Worm (Caenorhabditis elegans) whole organism, L3 larva: ENCODE data around the gene F53H1.3.

Experiments
- R02D3.7 ChIP-seq: fragments of 150-350 bp; optimal IDR thresholded peaks from 2 replicates; lab custom pipeline; 2014; ENCODE audit warnings: missing biosample characterization, missing genetic modification characterization
- aly-2 ChIP-seq: fragments of 150-350 bp; optimal IDR thresholded peaks from 2 replicates; lab custom pipeline; 2014; ENCODE audit warnings: missing biosample characterization, missing genetic modification characterization
- ama-1 ChIP-seq: fragments of 150-350 bp; optimal IDR thresholded peaks from 2 replicates; lab custom pipeline; 2018
- ceh-16 ChIP-seq: sonication (generic microtip); optimal IDR thresholded peaks from 2 replicates; lab custom pipeline; 2017; ENCODE audit warnings: missing biosample characterization, missing genetic modification characterization
- ceh-28 ChIP-seq: fragments of 150-350 bp; optimal IDR thresholded peaks from 2 replicates; lab custom pipeline; 2014; ENCODE audit warnings: missing biosample characterization, missing genetic modification reagents, missing genetic modification characterization
- ceh-82 ChIP-seq: fragments of 150-350 bp; optimal IDR thresholded peaks from 2 replicates; lab custom pipeline; 2014; ENCODE audit warnings: missing biosample characterization, missing genetic modification characterization
- ceh-9 ChIP-seq: sonication (generic microtip); optimal IDR thresholded peaks from 2 replicates; lab custom pipeline; 2018; ENCODE audit warnings: missing biosample characterization, missing genetic modification characterization
- daf-12 ChIP-seq: fragments of 150-350 bp; optimal IDR thresholded peaks from 2 replicates; lab custom pipeline; 2014; ENCODE audit warnings: missing biosample characterization, missing genetic modification reagents, missing genetic modification characterization
- elt-1 ChIP-seq: fragments of 150-350 bp; optimal IDR thresholded peaks from 2 replicates; lab custom pipeline; 2014; ENCODE audit warnings: missing biosample characterization, missing genetic modification characterization
- elt-2 ChIP-seq: sonication (generic microtip); optimal IDR thresholded peaks from 2 replicates; lab custom pipeline; 2016; ENCODE audit warnings: missing genetic modification reagents, mild to moderate bottlenecking, missing genetic modification characterization, missing compliant biosample characterization
- eor-1 ChIP-seq, 2 experiments: fragments of 150-350 bp; optimal IDR thresholded peaks; 2 replicates each; lab custom pipeline; 2014 to 2018; ENCODE audit warnings: missing biosample characterization in 2 of 2, missing genetic modification characterization in 2 of 2
- fkh-10 ChIP-seq: sonication (generic microtip); optimal IDR thresholded peaks from 2 replicates; lab custom pipeline; 2017; ENCODE audit warnings: missing biosample characterization, missing genetic modification reagents, missing genetic modification characterization
- fkh-2 ChIP-seq: fragments of 150-350 bp; optimal IDR thresholded peaks from 2 replicates; lab custom pipeline; 2014; ENCODE audit warnings: missing biosample characterization, missing genetic modification reagents, missing genetic modification characterization
- hmg-11 ChIP-seq: sonication (generic microtip); optimal IDR thresholded peaks from 2 replicates; lab custom pipeline; 2016; ENCODE audit warnings: missing genetic modification characterization, missing compliant biosample characterization
- jun-1 ChIP-seq: fragments of 150-350 bp; optimal IDR thresholded peaks from 2 replicates; lab custom pipeline; 2014; ENCODE audit warnings: missing biosample characterization, missing genetic modification reagents, missing genetic modification characterization
- lin-15B ChIP-seq: fragments of 150-350 bp; optimal IDR thresholded peaks from 2 replicates; lab custom pipeline; 2014; ENCODE audit warnings: missing biosample characterization, missing genetic modification characterization
- lin-39 ChIP-seq: fragments of 150-350 bp; optimal IDR thresholded peaks from 2 replicates; lab custom pipeline; 2018; ENCODE audit warnings: missing biosample characterization, missing genetic modification reagents, missing genetic modification characterization
- lsy-12 ChIP-seq: sonication (generic microtip); optimal IDR thresholded peaks from 2 replicates; lab custom pipeline; 2016; ENCODE audit warnings: mild to moderate bottlenecking, missing genetic modification characterization, missing compliant biosample characterization
- mml-1 ChIP-seq: fragments of 150-350 bp; sonication (generic microtip); optimal IDR thresholded peaks from 3 replicates; lab custom pipeline; 2014; ENCODE audit warnings: missing biosample characterization, missing genetic modification characterization
- nfya-1 ChIP-seq: sonication (generic microtip); optimal IDR thresholded peaks from 2 replicates; lab custom pipeline; 2017; ENCODE audit warnings: missing genetic modification characterization, mild to moderate bottlenecking, missing compliant biosample characterization, antibody characterized with exemption, moderate library complexity; ENCODE audit not compliant: insufficient read depth
- nhr-23 ChIP-seq: fragments of 150-350 bp; optimal IDR thresholded peaks from 2 replicates; lab custom pipeline; 2014; ENCODE audit warnings: missing biosample characterization, missing genetic modification reagents, missing genetic modification characterization
- nhr-25 ChIP-seq: sonication (generic microtip); optimal IDR thresholded peaks from 2 replicates; lab custom pipeline; 2017; ENCODE audit warnings: missing biosample characterization, missing genetic modification characterization
- nhr-43 ChIP-seq: sonication (generic microtip); optimal IDR thresholded peaks from 2 replicates; lab custom pipeline; 2016; ENCODE audit warnings: mild to moderate bottlenecking, missing genetic modification characterization, missing compliant biosample characterization; ENCODE audit not compliant: poor library complexity, severe bottlenecking
- nhr-67 ChIP-seq: fragments of 150-350 bp; optimal IDR thresholded peaks from 2 replicates; lab custom pipeline; 2014; ENCODE audit warnings: missing biosample characterization, missing genetic modification characterization
- nhr-76 ChIP-seq: fragments of 150-350 bp; sonication (generic microtip); optimal IDR thresholded peaks from 5 replicates; lab custom pipeline; 2014; ENCODE audit warnings: missing biosample characterization, missing genetic modification characterization
- nhr-77 ChIP-seq: fragments of 150-350 bp; optimal IDR thresholded peaks from 2 replicates; lab custom pipeline; 2014; ENCODE audit warnings: missing biosample characterization, missing genetic modification characterization
- pha-4 ChIP-seq: fragments of 150-350 bp; optimal IDR thresholded peaks from 2 replicates; lab custom pipeline; 2014; ENCODE audit warnings: missing biosample characterization, missing genetic modification reagents, missing genetic modification characterization
- pqm-1 ChIP-seq: fragments of 150-350 bp; optimal IDR thresholded peaks from 2 replicates; lab custom pipeline; 2017; ENCODE audit warnings: missing biosample characterization, missing genetic modification characterization, inconsistent platforms
- skn-1 ChIP-seq: fragments of 150-350 bp; optimal IDR thresholded peaks from 2 replicates; lab custom pipeline; 2014; ENCODE audit warnings: missing biosample characterization, missing genetic modification characterization
- snpc-4 ChIP-seq: fragments of 150-350 bp; optimal IDR thresholded peaks from 2 replicates; lab custom pipeline; 2014; ENCODE audit warnings: missing biosample characterization, missing genetic modification characterization
- ztf-11 ChIP-seq: fragments of 150-350 bp; optimal IDR thresholded peaks from 2 replicates; lab custom pipeline; 2014; ENCODE audit warnings: missing biosample characterization, missing genetic modification characterization

F53H1.3 gene

ce11 chrIV:1328682-1329212 lies at the start of gene F53H1.3:
F53H1.3 (plus strand) TSS chrIV:1329162.
- TF ChIP-seq ceh-9 (tag; lab: Kevin White, UChicago) (no peak), nhr-23 (tag; lab: Kevin White, UChicago) (peak; percentile 24), ceh-28 (peak; percentile 32), hmg-11 (tag; lab: Kevin White, UChicago) (peak; percentile 13), lin-15B (tag; lab: Kevin White, UChicago) (peak; percentile 76), nfya-1 (peak; percentile 43), eor-1 (tag; optimal IDR thresholded peaks at IDR 0.05; lab: Kevin White, UChicago) (no peak)
- TF ChIP-seq, all 47 proteins: peak for 5

- TF ChIP-seq pha-4 (tag; lab: Kevin White, UChicago) = peak; percentile 63
- peak; percentile 26 for TF ChIP-seq pqm-1 (tag; lab: Kevin White, UChicago)
- TF ChIP-seq ceh-82 (tag; lab: Kevin White, UChicago) = no peak
- peak; percentile 29 for TF ChIP-seq elt-2 (tag; lab: Kevin White, UChicago)
- TF ChIP-seq ama-1 (lab: Kevin White, UChicago) = no peak
Measured at ce11 chrIV:1284877-1285276, 44.1 kb upstream of the F53H1.3 start.

- no peak for TF ChIP-seq mml-1 (tag; lab: Kevin White, UChicago)
- peak; percentile 47 for TF ChIP-seq hmg-11 (tag; lab: Kevin White, UChicago)
Measured at ce11 chrIV:1286549-1286948, 42.4 kb upstream of the F53H1.3 start.

DNA sequence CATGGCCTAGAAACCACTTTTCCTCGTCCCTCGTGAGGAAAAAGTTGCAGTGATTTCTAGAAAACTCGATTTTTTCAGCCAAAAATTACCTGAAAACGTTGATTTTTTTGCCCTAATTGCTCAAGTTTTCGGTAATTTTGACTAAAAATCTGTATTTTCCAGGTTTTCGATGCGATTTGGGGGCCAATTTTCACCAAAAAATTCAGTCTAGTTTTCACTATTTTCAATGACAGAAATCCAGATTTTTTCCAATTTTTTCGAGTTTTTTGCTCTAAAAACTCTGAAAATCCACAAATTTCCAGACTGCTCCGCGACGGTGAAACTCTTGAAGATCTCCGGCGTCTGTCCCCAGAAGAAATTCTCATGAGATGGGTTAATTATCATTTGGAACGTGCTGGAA lies 39.6 kb upstream of the F53H1.3 start, which contains the start of gene plst-1:
TSS of gene plst-1 (plus strand) at position 301 of the 400 bp plus-strand sequence.
- TF ChIP-seq ztf-11 (tag; lab: Kevin White, UChicago) (no peak), elt-1 (tag; lab: Kevin White, UChicago) (no peak)

ce11 chrIV:1298984-1299383 lies 30.0 kb upstream of the F53H1.3 start:
- TF ChIP-seq jun-1 (tag; lab: Kevin White, UChicago) = no peak
- no peak for TF ChIP-seq ztf-11 (tag; lab: Kevin White, UChicago)
- TF ChIP-seq daf-12 (tag; lab: Kevin White, UChicago) = no peak
- no peak for TF ChIP-seq fkh-10 (GFP tag; lab: Kevin White, UChicago)
- no peak for TF ChIP-seq ceh-16 (tag; lab: Kevin White, UChicago)
- no peak for TF ChIP-seq nhr-67 (tag; lab: Kevin White, UChicago)
- TF ChIP-seq ceh-82 (tag; lab: Kevin White, UChicago) = no peak
- no peak for TF ChIP-seq nhr-43 (tag; lab: Kevin White, UChicago)
- no peak for TF ChIP-seq snpc-4
- TF ChIP-seq R02D3.7 (tag; lab: Kevin White, UChicago) = no peak
- no peak for TF ChIP-seq aly-2 (tag; lab: Kevin White, UChicago)
- TF ChIP-seq lsy-12 = no peak
- TF ChIP-seq, all 47 proteins: peak for 0

DNA sequence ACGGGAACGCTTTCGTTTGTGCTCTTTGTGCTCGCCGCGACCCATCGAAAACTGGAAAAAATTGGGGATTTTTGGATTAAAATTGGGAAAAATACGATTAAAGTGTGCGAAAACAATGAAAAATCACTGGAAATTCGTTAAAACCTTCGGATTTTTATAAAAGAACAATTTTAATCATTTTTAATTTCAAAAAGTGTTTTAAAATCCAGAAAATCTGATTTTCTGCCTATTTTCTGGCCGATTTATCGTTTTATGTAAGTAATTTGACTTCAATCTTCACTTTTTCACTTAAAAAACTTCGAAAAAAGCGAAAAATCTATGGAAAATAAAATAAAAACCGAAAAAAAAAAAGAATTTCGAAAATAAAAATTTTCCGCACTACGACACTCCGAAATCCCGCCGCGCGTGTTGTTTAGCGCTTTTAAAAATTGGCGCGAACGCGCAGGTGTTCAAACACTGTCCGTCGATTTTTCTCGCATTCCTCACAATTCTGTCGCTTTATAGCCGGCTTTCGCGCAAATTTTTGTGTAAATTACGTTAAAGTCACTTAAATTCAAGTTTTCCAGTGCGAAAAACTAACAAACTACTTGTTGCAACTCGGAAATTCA lies 19.3 kb upstream of the F53H1.3 start, which contains the start of the genes ddx-46 and F53H1.4:
TSS of gene ddx-46 (minus strand) at position 51 of the 608 bp plus-strand sequence.
TSS of gene F53H1.4 (plus strand) at position 567 of the 608 bp plus-strand sequence.
- TF ChIP-seq ztf-11 (tag; lab: Kevin White, UChicago) (no peak), pha-4 (tag; lab: Kevin White, UChicago) (peak; percentile 8), fkh-2 (no peak), hmg-11 (tag; lab: Kevin White, UChicago) (peak; percentile 43), nfya-1 (peak; percentile 55), nhr-77 (tag; lab: Kevin White, UChicago) (no peak), lin-15B (tag; lab: Kevin White, UChicago) (peak; percentile 86), skn-1 (tag; lab: Kevin White, UChicago) (no peak), mml-1 (tag; lab: Kevin White, UChicago) (no peak), nhr-23 (tag; lab: Kevin White, UChicago) (peak; percentile 7), lin-39 (tag; lab: Kevin White, UChicago) (peak; percentile 40), nhr-25 (tag; lab: Kevin White, UChicago) (no peak), ceh-28 (no peak), nhr-76 (tag; lab: Kevin White, UChicago) (no peak), eor-1 (tag; optimal IDR thresholded peaks at IDR 0.05; lab: Kevin White, UChicago) (no peak)
